Fruit fly (Drosophila melanogaster) whole organism: ENCODE results near the gene blp.

Experiments
- CG8478 ChIP-seq: fragments of >200 bp; optimal IDR thresholded peaks from 2 replicates; lab custom pipeline; 2018; ENCODE audit warnings: inconsistent platforms
- EcR ChIP-seq, 2 experiments: fragments of >200 bp; optimal IDR thresholded peaks; 2 replicates each; lab custom pipeline; 2017; ENCODE audit warnings: missing biosample characterization in 2 of 2, missing genetic modification characterization in 2 of 2, missing genetic modification reagents in 2 of 2

dm6 chr3R:15920229-15920533 is 13.5 kb upstream of the blp start:
- TF ChIP-seq EcR (GFP tag; optimal IDR thresholded peaks at IDR 0.05; lab: Kevin White, UChicago) (no peak), CG8478 (lab: Kevin White, UChicago) (no peak)
